Worm (Caenorhabditis elegans) whole organism, young adult: ENCODE data around the gene Y50E8A.1.

Experiments
- ets-4 ChIP-seq: fragments of 200-800 bp; sonication (Bioruptor generic); optimal IDR thresholded peaks from 2 replicates; lab custom pipeline; 2018; ENCODE audit warnings: mild to moderate bottlenecking, missing genetic modification characterization, missing compliant biosample characterization
- nfyb-1 ChIP-seq: fragments of 200-800 bp; sonication (Bioruptor generic); IDR thresholded peaks from 2 replicates; pipeline ENCODE4 v1.3.6; 2022; ENCODE audit warnings: missing genetic modification reagents, missing genetic modification characterization, missing compliant biosample characterization
- nhr-179 ChIP-seq: sonication (generic microtip); optimal IDR thresholded peaks from 2 replicates; lab custom pipeline; 2016; ENCODE audit warnings: mild to moderate bottlenecking, missing genetic modification characterization, missing compliant biosample characterization
- pha-4 ChIP-seq: fragments of 150-350 bp; sonication (generic microtip); optimal IDR thresholded peaks from 2 replicates; lab custom pipeline; 2014; ENCODE audit warnings: missing biosample characterization, missing genetic modification reagents, missing genetic modification characterization
- snpc-1.3 ChIP-seq: sonication (generic microtip); optimal IDR thresholded peaks from 2 replicates; lab custom pipeline; 2017; ENCODE audit warnings: missing genetic modification characterization, mild to moderate bottlenecking, missing compliant biosample characterization, antibody characterized with exemption, moderate library complexity, missing genotype, missing genetic modification reagents; ENCODE audit not compliant: insufficient read depth

ce11 chrV:14763582-14763981, 36.9 kb downstream of the Y50E8A.1 start:
- no peak for TF ChIP-seq ets-4 (GFP tag; lab: Kevin White, UChicago)
- TF ChIP-seq pha-4 = no peak
- TF ChIP-seq snpc-1.3 (tag; lab: Kevin White, UChicago) = no peak
- TF ChIP-seq nhr-179 (tag; lab: Kevin White, UChicago) = no peak
- TF ChIP-seq nfyb-1 (GFP tag; lab: Robert Waterston, UW) = no peak
